Fruit fly (Drosophila melanogaster): Measurements from ENCODE around the gene mkg-p.
A peak's percentile ranks its signal among the peaks of the same experiment; 100 is the strongest.

Gene mkg-p

DNA sequence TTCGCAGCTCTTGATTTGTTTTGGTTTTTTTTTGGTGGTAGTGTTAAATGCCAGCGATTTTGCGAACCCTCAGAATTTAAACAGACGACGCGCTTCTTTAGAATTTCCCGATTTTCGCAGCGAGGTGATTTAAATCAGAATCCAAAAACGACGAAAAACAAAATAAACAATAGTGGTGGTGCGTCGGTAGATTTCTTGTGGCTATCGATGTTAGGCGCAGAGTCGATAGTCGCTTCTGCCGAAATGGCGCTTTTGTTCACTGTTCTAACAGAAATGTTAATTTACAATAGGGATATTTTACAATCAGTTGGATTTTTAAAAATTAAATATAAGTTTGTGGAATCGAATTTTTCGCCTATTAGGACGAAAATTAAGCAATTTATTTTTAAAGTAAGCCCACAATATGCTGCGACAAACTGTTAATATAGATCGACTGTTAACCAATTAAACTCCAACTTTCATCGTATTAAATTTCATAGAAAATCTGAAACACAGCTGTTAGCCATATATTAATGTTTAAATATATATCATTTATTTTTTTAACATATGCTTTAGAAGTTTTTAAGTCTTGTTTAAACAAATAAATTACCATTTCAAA is 44.2 kb upstream of the mkg-p start, which contains the start of gene CG6983 (continued):
- TF ChIP-seq Sry-δ (GFP tag; optimal IDR thresholded peaks at IDR 0.05) (peak; percentile 94), B-H2 (GFP tag; optimal IDR thresholded peaks at IDR 0.05) (peak; percentile 35), cas (GFP tag; IDR thresholded peaks at IDR 0.05) (peak; percentile 9; the same call in 1 of the 2 replicates), vfl (GFP tag; optimal IDR thresholded peaks at IDR 0.05) (no peak), CG31441 (GFP tag; IDR thresholded peaks at IDR 0.05) (peak; percentile 24; the same call in 1 of the 2 replicates), sisA (GFP tag; IDR thresholded peaks at IDR 0.05) (no peak), C15 (GFP tag; IDR thresholded peaks at IDR 0.05) (no peak), MESR4 (GFP tag; optimal IDR thresholded peaks at IDR 0.05) (peak; percentile 56), MBD-R2 (GFP tag; IDR thresholded peaks at IDR 0.05) (peak; percentile 31), rib (GFP tag; IDR thresholded peaks at IDR 0.05) (no peak), ken (GFP tag; IDR thresholded peaks at IDR 0.05) (no peak), CG2678 (tag; optimal IDR thresholded peaks at IDR 0.05) (no peak), CG13424 (tag; optimal IDR thresholded peaks at IDR 0.05) (no peak), CG16779 (GFP tag; IDR thresholded peaks at IDR 0.05) (no peak), CG10147 (GFP tag; optimal IDR thresholded peaks at IDR 0.05) (no peak), CG9876 (GFP tag; optimal IDR thresholded peaks at IDR 0.05) (no peak), E2f2 (GFP tag; IDR thresholded peaks at IDR 0.05) (peak; percentile 62; the same call in 1 of the 2 replicates), YL-1 (GFP tag; optimal IDR thresholded peaks at IDR 0.05) (no peak), E2f1 (GFP tag; IDR thresholded peaks at IDR 0.05) (no peak), CG18599 (GFP tag; optimal IDR thresholded peaks at IDR 0.05) (no peak), fru (optimal IDR thresholded peaks at IDR 0.05) (no peak), dmrt99B (tag; optimal IDR thresholded peaks at IDR 0.05) (no peak), p53 (GFP tag; optimal IDR thresholded peaks at IDR 0.05) (no peak), CG12391 (tag; optimal IDR thresholded peaks at IDR 0.05) (no peak), HHEX (GFP tag; optimal IDR thresholded peaks at IDR 0.05) (no peak), CG2712 (tag; optimal IDR thresholded peaks at IDR 0.05) (no peak), chm (GFP tag; IDR thresholded peaks at IDR 0.05) (peak; percentile 47; the same call in 1 of the 2 replicates), CG16813 (GFP tag; IDR thresholded peaks at IDR 0.05; ENCODE audit: partially characterized antibody) (peak; percentile 75; the same call in 2 of the 3 replicates), Sox102F (GFP tag; optimal IDR thresholded peaks at IDR 0.05) (peak; percentile 5), gcm (GFP tag; optimal IDR thresholded peaks at IDR 0.05) (no peak), so (GFP tag; IDR thresholded peaks at IDR 0.05) (no peak), mld (GFP tag; IDR thresholded peaks at IDR 0.05; ENCODE audit: partially characterized antibody) (0 out of 3 replicates have a peak, but pooled peaks have one; percentile 47), Meics (GFP tag; optimal IDR thresholded peaks at IDR 0.05) (no peak), CG2129 (GFP tag; IDR thresholded peaks at IDR 0.05; ENCODE audit: partially characterized antibody) (peak; percentile 30; the same call in 1 of the 2 replicates), Scr (GFP tag; IDR thresholded peaks at IDR 0.05; ENCODE audit: partially characterized antibody) (peak; percentile 78), CG13296 (GFP tag; optimal IDR thresholded peaks at IDR 0.05) (peak; percentile 15), lab (GFP tag; optimal IDR thresholded peaks at IDR 0.05) (no peak), CG18476 (GFP tag; optimal IDR thresholded peaks at IDR 0.05) (peak; percentile 26), Opbp (GFP tag; IDR thresholded peaks at IDR 0.05; ENCODE audit: partially characterized antibody) (peak; percentile 88), gcm2 (GFP tag; optimal IDR thresholded peaks at IDR 0.05) (no peak), CG8089 (GFP tag; optimal IDR thresholded peaks at IDR 0.05) (no peak), CG7357 (GFP tag; IDR thresholded peaks at IDR 0.05) (no peak), Dp (GFP tag; optimal IDR thresholded peaks at IDR 0.05) (peak; percentile 55), CG17385 (GFP tag; optimal IDR thresholded peaks at IDR 0.05) (no peak), Dll (GFP tag; IDR thresholded peaks at IDR 0.05; ENCODE audit: partially characterized antibody) (peak; percentile 79), CG31365 (tag; optimal IDR thresholded peaks at IDR 0.05) (no peak), Lhr (GFP tag; optimal IDR thresholded peaks at IDR 0.05) (peak; percentile 20), trem (tag; optimal IDR thresholded peaks at IDR 0.05) (peak; percentile 18), CG15073 (GFP tag; optimal IDR thresholded peaks at IDR 0.05) (no peak), CG3995 (GFP tag; optimal IDR thresholded peaks at IDR 0.05) (peak; percentile 83)

Measured in whole organism, embryonic.